Worm (Caenorhabditis elegans) whole organism, L2 larva: ENCODE data around the gene nep-10.

ENCODE experiments used
- C34F6.9 ChIP-seq: fragments of 150-350 bp; optimal IDR thresholded peaks from 2 replicates; lab custom pipeline; 2014; ENCODE audit warnings: missing biosample characterization, missing genetic modification characterization
- R02D3.7 ChIP-seq: fragments of 150-350 bp; optimal IDR thresholded peaks from 2 replicates; lab custom pipeline; 2014; ENCODE audit warnings: missing biosample characterization, missing genetic modification characterization
- Y55F3AM.14 ChIP-seq: fragments of 200-800 bp; sonication (Bioruptor generic); optimal IDR thresholded peaks from 2 replicates; lab custom pipeline; 2018; ENCODE audit warnings: mild to moderate bottlenecking, missing genetic modification characterization, missing compliant biosample characterization
- ZK546.5 ChIP-seq: sonication (generic microtip); optimal IDR thresholded peaks from 2 replicates; lab custom pipeline; 2017; ENCODE audit warnings: missing biosample characterization, missing genetic modification characterization
- alr-1 ChIP-seq: fragments of 150-350 bp; optimal IDR thresholded peaks from 2 replicates; lab custom pipeline; 2014; ENCODE audit warnings: missing biosample characterization, missing genetic modification characterization
- aly-2 ChIP-seq: fragments of 150-350 bp; optimal IDR thresholded peaks from 2 replicates; lab custom pipeline; 2014; ENCODE audit warnings: missing biosample characterization, missing genetic modification characterization
- ama-1 ChIP-seq: fragments of 150-350 bp; optimal IDR thresholded peaks from 2 replicates; lab custom pipeline; 2018; ENCODE audit warnings: inconsistent platforms
- ceh-16 ChIP-seq: fragments of 150-350 bp; optimal IDR thresholded peaks from 2 replicates; lab custom pipeline; 2014; ENCODE audit warnings: missing biosample characterization, missing genetic modification characterization
- ceh-82 ChIP-seq: fragments of 150-350 bp; optimal IDR thresholded peaks from 2 replicates; lab custom pipeline; 2014; ENCODE audit warnings: missing biosample characterization, missing genetic modification characterization
- crh-2 ChIP-seq: sonication (generic microtip); optimal IDR thresholded peaks from 2 replicates; lab custom pipeline; 2017; ENCODE audit warnings: missing biosample characterization, missing genetic modification characterization
- dmd-4 ChIP-seq: sonication (generic microtip); optimal IDR thresholded peaks from 2 replicates; lab custom pipeline; 2017; ENCODE audit warnings: missing biosample characterization, missing genetic modification characterization
- egl-27 ChIP-seq: sonication (generic microtip); optimal IDR thresholded peaks from 3 replicates; lab custom pipeline; 2017; ENCODE audit warnings: missing biosample characterization, missing genetic modification reagents, missing genetic modification characterization
- elt-1 ChIP-seq: fragments of 150-350 bp; optimal IDR thresholded peaks from 2 replicates; lab custom pipeline; 2014; ENCODE audit warnings: missing biosample characterization, missing genetic modification characterization
- elt-3 ChIP-seq: sonication (generic microtip); optimal IDR thresholded peaks from 2 replicates; lab custom pipeline; 2017; ENCODE audit warnings: missing biosample characterization, missing genetic modification characterization
- fos-1 ChIP-seq: fragments of 150-350 bp; optimal IDR thresholded peaks from 2 replicates; lab custom pipeline; 2014; ENCODE audit warnings: missing biosample characterization, missing genetic modification characterization
- gmeb-1 ChIP-seq: fragments of 150-350 bp; optimal IDR thresholded peaks from 2 replicates; lab custom pipeline; 2014; ENCODE audit warnings: missing biosample characterization, missing genetic modification characterization
- mbf-1 ChIP-seq: sonication (generic microtip); optimal IDR thresholded peaks from 2 replicates; lab custom pipeline; 2017; ENCODE audit warnings: missing biosample characterization, missing genetic modification characterization
- mdl-1 ChIP-seq, 2 experiments: fragments of 150-350 bp in 1 of 2; sonication (generic microtip) in 1 of 2; optimal IDR thresholded peaks; 2 replicates each; lab custom pipeline; 2017; ENCODE audit warnings: missing biosample characterization in 2 of 2, missing genetic modification characterization in 2 of 2
- nhr-10 ChIP-seq: sonication (generic microtip); optimal IDR thresholded peaks from 2 replicates; lab custom pipeline; 2017; ENCODE audit warnings: missing biosample characterization, missing genetic modification characterization
- nhr-12 ChIP-seq: fragments of 150-350 bp; optimal IDR thresholded peaks from 2 replicates; lab custom pipeline; 2014; ENCODE audit warnings: missing biosample characterization, missing genetic modification characterization
- nhr-129 ChIP-seq: fragments of 150-350 bp; optimal IDR thresholded peaks from 2 replicates; lab custom pipeline; 2014; ENCODE audit warnings: missing biosample characterization, missing genetic modification characterization
- nhr-21 ChIP-seq: fragments of 150-350 bp; optimal IDR thresholded peaks from 2 replicates; lab custom pipeline; 2014; ENCODE audit warnings: missing biosample characterization, missing genetic modification characterization
- nhr-23 ChIP-seq: fragments of 150-350 bp; optimal IDR thresholded peaks from 2 replicates; lab custom pipeline; 2014; ENCODE audit warnings: missing biosample characterization, missing genetic modification reagents, missing genetic modification characterization
- nhr-237 ChIP-seq: fragments of 150-350 bp; optimal IDR thresholded peaks from 2 replicates; lab custom pipeline; 2014; ENCODE audit warnings: missing biosample characterization, missing genetic modification characterization
- nhr-6 ChIP-seq: fragments of 150-350 bp; optimal IDR thresholded peaks from 2 replicates; lab custom pipeline; 2014; ENCODE audit warnings: missing biosample characterization, missing genetic modification characterization
- nhr-77 ChIP-seq: fragments of 150-350 bp; optimal IDR thresholded peaks from 2 replicates; lab custom pipeline; 2014; ENCODE audit warnings: missing biosample characterization, missing genetic modification characterization
- sem-4 ChIP-seq: fragments of 150-350 bp; optimal IDR thresholded peaks from 2 replicates; lab custom pipeline; 2014; ENCODE audit warnings: missing biosample characterization, missing genetic modification reagents, missing genetic modification characterization
- skn-1 ChIP-seq: sonication (generic microtip); optimal IDR thresholded peaks from 2 replicates; lab custom pipeline; 2017; ENCODE audit warnings: missing biosample characterization, missing genetic modification characterization
- sma-3 ChIP-seq: sonication (generic microtip); optimal IDR thresholded peaks from 2 replicates; lab custom pipeline; 2016; ENCODE audit warnings: missing genetic modification reagents, missing genetic modification characterization, missing compliant biosample characterization
- sma-9 ChIP-seq, 2 experiments: fragments of 150-350 bp in 1 of 2; sonication (generic microtip) in 1 of 2; optimal IDR thresholded peaks; 2 replicates each; lab custom pipeline; 2014 to 2016; ENCODE audit warnings: missing genetic modification characterization in 2 of 2, mild to moderate bottlenecking in 1 of 2, missing biosample characterization in 1 of 2, missing compliant biosample characterization in 1 of 2, missing genetic modification reagents in 1 of 2, moderate library complexity in 1 of 2
- snpc-4 ChIP-seq: fragments of 150-350 bp; optimal IDR thresholded peaks from 2 replicates; lab custom pipeline; 2014; ENCODE audit warnings: missing biosample characterization, missing genetic modification characterization
- unc-39 ChIP-seq: fragments of 150-350 bp; optimal IDR thresholded peaks from 2 replicates; lab custom pipeline; 2014; ENCODE audit warnings: missing biosample characterization, missing genetic modification characterization
- unc-55 ChIP-seq: fragments of 150-350 bp; sonication (generic microtip); optimal IDR thresholded peaks from 3 replicates; lab custom pipeline; 2014; ENCODE audit warnings: missing biosample characterization, missing genetic modification reagents, missing genetic modification characterization
- zag-1 ChIP-seq: fragments of 150-350 bp; optimal IDR thresholded peaks from 2 replicates; lab custom pipeline; 2014; ENCODE audit warnings: missing biosample characterization, missing genetic modification characterization
- ztf-1 ChIP-seq: fragments of 200-800 bp; sonication (Bioruptor generic); conservative IDR thresholded peaks from 2 replicates; pipeline ENCODE4 v1.3.6; 2022; ENCODE audit warnings: missing genetic modification characterization, missing compliant biosample characterization
- ztf-11 ChIP-seq: sonication (generic microtip); optimal IDR thresholded peaks from 2 replicates; lab custom pipeline; 2017; ENCODE audit warnings: missing biosample characterization, missing genetic modification characterization
- ztf-4 ChIP-seq: fragments of 150-350 bp; optimal IDR thresholded peaks from 2 replicates; lab custom pipeline; 2014; ENCODE audit warnings: missing biosample characterization, missing genetic modification characterization

Gene nep-10

DNA sequence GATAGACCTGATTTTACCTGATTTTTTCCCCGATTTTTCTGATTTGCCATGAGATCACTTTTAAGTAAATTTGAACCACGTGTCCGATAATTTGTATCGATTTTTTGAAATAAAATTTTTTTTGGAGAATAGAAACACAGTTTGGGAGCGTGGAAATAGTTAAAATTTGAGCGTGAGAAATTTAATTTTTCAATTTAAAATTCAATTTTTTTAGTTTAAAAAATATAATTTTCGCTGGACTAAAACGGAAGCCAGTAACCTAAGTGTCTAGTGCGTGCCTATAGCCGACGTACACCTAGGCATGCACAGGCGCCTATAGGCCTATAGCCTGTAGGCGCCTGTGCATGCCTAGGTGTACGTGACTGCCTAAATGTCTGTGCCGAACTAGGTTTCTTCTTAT lies 3.5 kb downstream of the nep-10 start, which contains the start of gene nep-9:
TSS of gene nep-9 (minus strand) at position 101 of the 400 bp plus-strand sequence.
- no peak for TF ChIP-seq nhr-6 (tag; lab: Kevin White, UChicago)

DNA sequence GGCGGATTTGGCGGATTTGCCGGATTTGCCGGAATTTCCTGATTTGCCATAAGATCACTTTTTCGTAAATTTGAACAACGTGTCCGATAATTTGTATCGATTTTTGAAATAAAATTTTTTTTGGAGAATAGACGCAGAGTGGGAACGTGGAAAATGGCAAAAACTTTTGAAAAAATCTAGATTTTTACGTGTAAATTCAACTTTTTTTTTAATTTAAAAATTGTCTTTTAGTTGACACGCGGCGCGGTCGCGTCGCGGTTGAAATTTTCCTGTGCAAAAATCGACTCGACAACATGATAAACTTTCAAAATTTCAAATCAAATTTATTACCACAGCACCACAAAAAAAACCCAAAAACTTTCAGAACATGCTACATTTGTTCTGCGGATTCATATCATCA lies 7.3 kb downstream of the nep-10 start, which contains the start of gene nep-20:
TSS of gene nep-20 (minus strand) at position 101 of the 400 bp plus-strand sequence.
- TF ChIP-seq zag-1 (tag; lab: Kevin White, UChicago) = no peak
- TF ChIP-seq ztf-4 (tag; lab: Kevin White, UChicago) = no peak
- no peak for TF ChIP-seq sma-3
- no peak for TF ChIP-seq nhr-23 (tag; lab: Kevin White, UChicago)
- no peak for TF ChIP-seq ZK546.5 (tag; lab: Kevin White, UChicago)
- TF ChIP-seq dmd-4 (tag; lab: Kevin White, UChicago) = no peak
- no peak for TF ChIP-seq nhr-12 (tag; lab: Kevin White, UChicago)
- TF ChIP-seq nhr-10 (tag; lab: Kevin White, UChicago) = no peak
- TF ChIP-seq fos-1 (tag; lab: Kevin White, UChicago) = no peak
- no peak for TF ChIP-seq ama-1 (lab: Kevin White, UChicago)
- no peak for TF ChIP-seq nhr-77
- TF ChIP-seq sem-4 (tag; lab: Kevin White, UChicago) = no peak
- no peak for TF ChIP-seq aly-2 (tag; lab: Kevin White, UChicago)
- TF ChIP-seq egl-27 (tag; lab: Kevin White, UChicago) = no peak
- TF ChIP-seq nhr-6 (tag; lab: Kevin White, UChicago) = no peak
- TF ChIP-seq nhr-21 (tag; lab: Kevin White, UChicago) = no peak

DNA sequence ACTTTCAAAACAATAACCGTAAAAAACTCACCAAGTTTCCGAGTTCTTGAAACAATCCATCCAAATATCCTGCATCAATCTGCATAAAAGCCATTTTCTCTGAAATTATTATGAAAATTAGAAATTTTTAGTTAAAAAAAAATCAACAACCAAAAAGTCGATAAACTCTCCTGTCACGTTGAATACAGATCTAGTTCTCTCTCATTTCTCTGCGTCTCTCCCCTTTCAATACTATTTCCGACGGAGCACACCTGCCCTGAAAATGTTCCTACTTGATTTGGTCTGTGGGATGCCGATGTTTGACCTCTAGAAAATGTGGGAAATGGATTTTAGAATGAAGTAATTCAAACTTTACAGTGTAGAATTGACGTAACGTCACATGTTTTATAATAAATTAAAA lies 15.3 kb downstream of the nep-10 start, which contains the start of gene T06D4.6:
TSS of gene T06D4.6 (minus strand) at position 101 of the 400 bp plus-strand sequence.
- TF ChIP-seq fos-1 (tag; lab: Kevin White, UChicago) = no peak
- no peak for TF ChIP-seq elt-3 (tag; lab: Kevin White, UChicago)
- no peak for TF ChIP-seq ztf-1 (GFP tag; lab: Robert Waterston, UW)
- no peak for TF ChIP-seq gmeb-1 (tag; lab: Kevin White, UChicago)
- TF ChIP-seq Y55F3AM.14 = no peak
- no peak for TF ChIP-seq C34F6.9 (tag; lab: Kevin White, UChicago)
- TF ChIP-seq nhr-23 (tag; lab: Kevin White, UChicago) = no peak
- TF ChIP-seq mdl-1 (tag; optimal IDR thresholded peaks at IDR 0.05; lab: Kevin White, UChicago) = no peak

DNA sequence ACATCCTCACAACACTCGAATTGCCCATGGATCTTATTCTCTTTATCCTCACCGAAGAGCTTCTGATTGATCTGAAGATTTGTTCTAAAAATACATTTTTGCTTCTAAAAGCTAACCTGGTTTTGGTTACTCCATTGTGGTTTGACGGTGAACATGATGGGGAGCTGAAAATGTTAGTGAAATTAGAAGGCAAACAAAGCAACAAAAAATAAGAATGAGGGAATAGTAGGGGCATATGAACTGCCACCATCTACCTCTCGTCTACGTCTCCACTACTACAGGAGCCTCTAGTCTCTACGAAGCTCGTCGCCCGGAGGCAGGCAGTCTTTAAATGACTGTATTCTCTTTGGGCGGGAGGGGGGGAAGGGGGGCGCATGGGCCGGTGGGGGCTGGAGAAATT lies 17.0 kb downstream of the nep-10 start, which contains the start of gene T06D4.2:
TSS of gene T06D4.2 (minus strand) at position 170 of the 400 bp plus-strand sequence.
- TF ChIP-seq R02D3.7 (tag; lab: Kevin White, UChicago) = no peak
- TF ChIP-seq ZK546.5 (tag; lab: Kevin White, UChicago) = no peak
- no peak for TF ChIP-seq elt-3 (tag; lab: Kevin White, UChicago)
- TF ChIP-seq ztf-4 (tag; lab: Kevin White, UChicago) = no peak
- no peak for TF ChIP-seq snpc-4 (tag; lab: Kevin White, UChicago)
- TF ChIP-seq mdl-1 (tag; optimal IDR thresholded peaks at IDR 0.05; lab: Kevin White, UChicago) = no peak
- TF ChIP-seq nhr-237 (tag; lab: Kevin White, UChicago) = no peak
- TF ChIP-seq elt-1 (tag; lab: Kevin White, UChicago) = no peak
- no peak for TF ChIP-seq egl-27 (tag; lab: Kevin White, UChicago)
- no peak for TF ChIP-seq crh-2
- TF ChIP-seq ama-1 (lab: Kevin White, UChicago) = no peak
- TF ChIP-seq sem-4 (tag; lab: Kevin White, UChicago) = no peak
- TF ChIP-seq nhr-23 (tag; lab: Kevin White, UChicago) = no peak
- TF ChIP-seq nhr-12 (tag; lab: Kevin White, UChicago) = no peak
- TF ChIP-seq nhr-77 = no peak
- no peak for TF ChIP-seq mbf-1 (tag; lab: Kevin White, UChicago)
- TF ChIP-seq unc-55 = no peak

- no peak for TF ChIP-seq unc-39 (tag; lab: Kevin White, UChicago)
- no peak for TF ChIP-seq ceh-16 (tag; lab: Kevin White, UChicago)
- no peak for TF ChIP-seq alr-1 (tag; lab: Kevin White, UChicago)
- TF ChIP-seq nhr-12 (tag; lab: Kevin White, UChicago) = no peak
- no peak for TF ChIP-seq nhr-129 (tag; lab: Kevin White, UChicago)
- TF ChIP-seq elt-1 (tag; lab: Kevin White, UChicago) = no peak
- TF ChIP-seq ztf-11 (tag; lab: Kevin White, UChicago) = no peak
- no peak for TF ChIP-seq ZK546.5 (tag; lab: Kevin White, UChicago)
- TF ChIP-seq dmd-4 (tag; lab: Kevin White, UChicago) = no peak
- TF ChIP-seq skn-1 = no peak
- TF ChIP-seq sma-9 (GFP tag; optimal IDR thresholded peaks at IDR 0.05; lab: Kevin White, UChicago) = no peak
- no peak for TF ChIP-seq sma-9 (tag; optimal IDR thresholded peaks at IDR 0.05; lab: Kevin White, UChicago)
- TF ChIP-seq ceh-82 (tag; lab: Kevin White, UChicago) = no peak
- TF ChIP-seq R02D3.7 (tag; lab: Kevin White, UChicago) = no peak
Measured at ce11 chrII:3383116-3383515, 19.6 kb downstream of the nep-10 start.
